Fruit fly (Drosophila melanogaster) whole organism, embryonic: ENCODE results near the gene CG7987.

Source experiments
- CG10267 ChIP-seq: fragments of 200-800 bp; sonication (Bioruptor generic); optimal IDR thresholded peaks from 2 replicates; lab custom pipeline; 2018; ENCODE audit warnings: missing biosample characterization, mild to moderate bottlenecking, missing genetic modification characterization, moderate library complexity
- CG10431 ChIP-seq: fragments of 200-800 bp; sonication (Bioruptor generic); optimal IDR thresholded peaks from 3 replicates; lab custom pipeline; 2018; ENCODE audit warnings: missing biosample characterization, mild to moderate bottlenecking, missing genetic modification characterization
- CG11560 ChIP-seq: fragments of 200-800 bp; sonication (Bioruptor generic); IDR thresholded peaks from 3 replicates; pipeline ENCODE4 v1.3.6; 2022; ENCODE audit warnings: missing biosample characterization, missing genetic modification characterization
- CG12299 ChIP-seq: fragments of 200-800 bp; sonication (Bioruptor generic); optimal IDR thresholded peaks from 2 replicates; lab custom pipeline; 2018; ENCODE audit warnings: missing biosample characterization, mild to moderate bottlenecking, missing genetic modification characterization
- CG13287 ChIP-seq: fragments of 200-800 bp; sonication (Bioruptor generic); IDR thresholded peaks from 2 replicates; pipeline ENCODE4 v1.3.6; 2022; ENCODE audit warnings: missing biosample characterization, missing genetic modification characterization; ENCODE audit not compliant: partially characterized antibody
- CG14441 ChIP-seq: fragments of 200-800 bp; sonication (Bioruptor generic); IDR thresholded peaks from 2 replicates; pipeline ENCODE4 v1.3.6; 2022; ENCODE audit warnings: missing biosample characterization, missing genetic modification characterization
- CG14667 ChIP-seq: fragments of 200-800 bp; sonication (Bioruptor generic); IDR thresholded peaks from 2 replicates; pipeline ENCODE4 v1.3.6; 2022; ENCODE audit warnings: missing biosample characterization, missing genetic modification characterization
- CG17385 ChIP-seq: fragments of 200-800 bp; sonication (Bioruptor generic); optimal IDR thresholded peaks from 3 replicates; lab custom pipeline; 2018; ENCODE audit warnings: missing biosample characterization, mild to moderate bottlenecking, missing genetic modification characterization
- CG1832 ChIP-seq: fragments of 200-800 bp; sonication (Bioruptor generic); optimal IDR thresholded peaks from 2 replicates; lab custom pipeline; 2017; ENCODE audit warnings: missing biosample characterization, mild to moderate bottlenecking, missing genetic modification characterization, inconsistent platforms
- CG2120 ChIP-seq: fragments of 200-800 bp; sonication (Bioruptor generic); optimal IDR thresholded peaks from 3 replicates; lab custom pipeline; 2016; ENCODE audit warnings: missing biosample characterization, missing genetic modification characterization
- CG30403 ChIP-seq: fragments of 200-800 bp; sonication (Bioruptor generic); optimal IDR thresholded peaks from 3 replicates; lab custom pipeline; 2016; ENCODE audit warnings: missing biosample characterization, missing genetic modification characterization
- CG33213 ChIP-seq: fragments of 200-800 bp; sonication (Bioruptor generic); optimal IDR thresholded peaks from 3 replicates; lab custom pipeline; 2016; ENCODE audit warnings: missing biosample characterization, missing genetic modification characterization
- CG3995 ChIP-seq: fragments of 200-800 bp; sonication (Bioruptor generic); optimal IDR thresholded peaks from 3 replicates; lab custom pipeline; 2016; ENCODE audit warnings: missing biosample characterization, missing genetic modification characterization
- CG4424 ChIP-seq: fragments of 200-800 bp; sonication (Bioruptor generic); optimal IDR thresholded peaks from 3 replicates; lab custom pipeline; 2016; ENCODE audit warnings: missing biosample characterization, missing genetic modification characterization
- CG6813 ChIP-seq: fragments of 200-800 bp; sonication (Bioruptor generic); optimal IDR thresholded peaks from 2 replicates; lab custom pipeline; 2017; ENCODE audit warnings: missing biosample characterization, missing genetic modification characterization, mild to moderate bottlenecking, moderate library complexity, missing genetic modification reagents
- Dip2 ChIP-seq: fragments of 200-800 bp; sonication (Bioruptor generic); IDR thresholded peaks from 2 replicates; pipeline ENCODE4 v1.3.6; 2022; ENCODE audit warnings: missing biosample characterization, missing genetic modification characterization
- Doc3 ChIP-seq: fragments of 200-800 bp; sonication (Bioruptor generic); IDR thresholded peaks from 3 replicates; pipeline ENCODE4 v1.3.6; 2022; ENCODE audit warnings: missing biosample characterization, missing genetic modification characterization; ENCODE audit not compliant: partially characterized antibody
- Elba2 ChIP-seq: fragments of 200-800 bp; sonication (Bioruptor generic); optimal IDR thresholded peaks from 3 replicates; lab custom pipeline; 2016; ENCODE audit warnings: missing biosample characterization, missing genetic modification characterization
- Fer1 ChIP-seq: fragments of 200-800 bp; sonication (Bioruptor generic); optimal IDR thresholded peaks from 2 replicates; lab custom pipeline; 2017; ENCODE audit warnings: missing biosample characterization, mild to moderate bottlenecking, missing genetic modification characterization
- Fer3 ChIP-seq: fragments of 200-800 bp; sonication (Bioruptor generic); optimal IDR thresholded peaks from 2 replicates; lab custom pipeline; 2018; ENCODE audit warnings: missing biosample characterization, mild to moderate bottlenecking, missing genetic modification characterization, moderate library complexity
- Gsc ChIP-seq: fragments of 200-800 bp; sonication (Bioruptor generic); IDR thresholded peaks from 2 replicates; pipeline ENCODE4 v1.3.6; 2022; ENCODE audit warnings: missing biosample characterization, missing genetic modification characterization
- Gug ChIP-seq: fragments of 200-800 bp; sonication (Bioruptor generic); IDR thresholded peaks from 4 replicates; pipeline ENCODE4 v1.3.6; 2022; ENCODE audit warnings: missing biosample characterization, missing genetic modification characterization
- HLHmδ ChIP-seq: fragments of 200-800 bp; sonication (Bioruptor generic); optimal IDR thresholded peaks from 2 replicates; lab custom pipeline; 2018; ENCODE audit warnings: missing biosample characterization, mild to moderate bottlenecking, missing genetic modification characterization, moderate library complexity
- Hey ChIP-seq: fragments of 200-800 bp; sonication (Bioruptor generic); optimal IDR thresholded peaks from 3 replicates; lab custom pipeline; 2018; ENCODE audit warnings: missing biosample characterization, mild to moderate bottlenecking, missing genetic modification characterization
- Kr ChIP-seq: fragments of 200-800 bp; sonication (Bioruptor generic); optimal IDR thresholded peaks from 2 replicates; lab custom pipeline; 2017; ENCODE audit warnings: missing biosample characterization, mild to moderate bottlenecking, missing genetic modification characterization
- Lpt ChIP-seq: fragments of >200 bp; optimal IDR thresholded peaks from 2 replicates; lab custom pipeline; 2018; ENCODE audit warnings: missing biosample characterization, missing genetic modification characterization
- Med ChIP-seq: fragments of 200-800 bp; sonication (Bioruptor generic); peaks from one replicate; lab custom pipeline; 2016; ENCODE audit warnings: missing biosample characterization, missing genetic modification characterization, mild to moderate bottlenecking, inconsistent platforms, moderate library complexity
- Mes4 ChIP-seq: fragments of 200-800 bp; sonication (Bioruptor generic); optimal IDR thresholded peaks from 2 replicates; lab custom pipeline; 2016; ENCODE audit warnings: missing biosample characterization, missing genetic modification characterization
- Neu2 ChIP-seq: fragments of 200-800 bp; sonication (Bioruptor generic); optimal IDR thresholded peaks from 3 replicates; lab custom pipeline; 2016; ENCODE audit warnings: missing biosample characterization, missing genetic modification characterization, borderline replicate concordance
- Nf-YB ChIP-seq: fragments of 200-800 bp; sonication (Bioruptor generic); optimal IDR thresholded peaks from 3 replicates; lab custom pipeline; 2019; ENCODE audit warnings: missing biosample characterization, mild to moderate bottlenecking, missing genetic modification characterization, moderate library complexity
- aop ChIP-seq: fragments of 200-800 bp; sonication (Bioruptor generic); IDR thresholded peaks from 2 replicates; pipeline ENCODE4 v1.3.6; 2022; ENCODE audit warnings: missing biosample characterization, missing genetic modification characterization
- ara ChIP-seq: fragments of 200-800 bp; sonication (Bioruptor generic); IDR thresholded peaks from 2 replicates; pipeline ENCODE4 v1.3.6; 2022; ENCODE audit warnings: missing biosample characterization, missing genetic modification characterization
- cas ChIP-seq: fragments of 200-800 bp; sonication (Bioruptor generic); IDR thresholded peaks from 2 replicates; pipeline ENCODE4 v1.3.6; 2022; ENCODE audit warnings: missing biosample characterization, missing genetic modification characterization
- cwo ChIP-seq: fragments of 200-800 bp; sonication (Bioruptor generic); optimal IDR thresholded peaks from 3 replicates; lab custom pipeline; 2017; ENCODE audit warnings: missing biosample characterization, missing genetic modification characterization, mild to moderate bottlenecking, moderate library complexity, missing genetic modification reagents
- dm ChIP-seq: fragments of 200-800 bp; sonication (Bioruptor generic); optimal IDR thresholded peaks from 3 replicates; lab custom pipeline; 2016; ENCODE audit warnings: missing biosample characterization, missing genetic modification characterization
- emc ChIP-seq: fragments of 200-800 bp; sonication (Bioruptor generic); optimal IDR thresholded peaks from 2 replicates; lab custom pipeline; 2016; ENCODE audit warnings: missing biosample characterization, missing genetic modification characterization
- gcm ChIP-seq: fragments of 200-800 bp; sonication (Bioruptor generic); optimal IDR thresholded peaks from 2 replicates; lab custom pipeline; 2019; ENCODE audit warnings: missing biosample characterization, mild to moderate bottlenecking, missing genetic modification characterization, moderate library complexity
- hbn ChIP-seq: fragments of 200-800 bp; sonication (Bioruptor generic); IDR thresholded peaks from 2 replicates; pipeline ENCODE4 v1.3.6; 2022; ENCODE audit warnings: missing biosample characterization, missing genetic modification characterization; ENCODE audit not compliant: partially characterized antibody
- jing ChIP-seq: fragments of 200-800 bp; sonication (Bioruptor generic); optimal IDR thresholded peaks from 2 replicates; lab custom pipeline; 2018; ENCODE audit warnings: missing biosample characterization, mild to moderate bottlenecking, missing genetic modification characterization
- mirr ChIP-seq: fragments of 200-800 bp; sonication (Bioruptor generic); optimal IDR thresholded peaks from 3 replicates; lab custom pipeline; 2018; ENCODE audit warnings: missing biosample characterization, mild to moderate bottlenecking, missing genetic modification characterization
- pita ChIP-seq: fragments of 200-800 bp; sonication (Bioruptor generic); optimal IDR thresholded peaks from 2 replicates; lab custom pipeline; 2017; ENCODE audit warnings: missing biosample characterization, mild to moderate bottlenecking, missing genetic modification characterization
- sd ChIP-seq: fragments of 200-800 bp; sonication (Bioruptor generic); optimal IDR thresholded peaks from 3 replicates; lab custom pipeline; 2018; ENCODE audit warnings: missing biosample characterization, mild to moderate bottlenecking, missing genetic modification characterization, moderate library complexity
- shn ChIP-seq: fragments of 200-800 bp; sonication (Bioruptor generic); optimal IDR thresholded peaks from 3 replicates; lab custom pipeline; 2016; ENCODE audit warnings: missing biosample characterization, missing genetic modification characterization
- slbo ChIP-seq: fragments of 200-800 bp; sonication (Bioruptor generic); IDR thresholded peaks from 2 replicates; pipeline ENCODE4 v1.3.6; 2022; ENCODE audit warnings: missing biosample characterization, missing genetic modification characterization
- sob ChIP-seq: fragments of 200-800 bp; sonication (Bioruptor generic); IDR thresholded peaks from 2 replicates; pipeline ENCODE4 v1.3.6; 2022; ENCODE audit warnings: missing biosample characterization, missing genetic modification characterization
- stwl ChIP-seq: fragments of 200-800 bp; sonication (Bioruptor generic); optimal IDR thresholded peaks from 3 replicates; lab custom pipeline; 2018; ENCODE audit warnings: missing biosample characterization, mild to moderate bottlenecking, missing genetic modification characterization, moderate library complexity
- tap ChIP-seq: fragments of 200-800 bp; optimal IDR thresholded peaks from 3 replicates; lab custom pipeline; 2019; ENCODE audit warnings: missing biosample characterization, mild to moderate bottlenecking, missing genetic modification characterization, moderate library complexity
- tll ChIP-seq, 2 experiments: fragments of 200-800 bp in 1 of 2; fragments of >200 bp in 1 of 2; sonication (Bioruptor generic) in 1 of 2; optimal IDR thresholded peaks; 2 replicates each; lab custom pipeline; 2017 to 2019; ENCODE audit warnings: missing biosample characterization in 2 of 2, missing genetic modification characterization in 2 of 2, mild to moderate bottlenecking in 1 of 2, moderate library complexity in 1 of 2
- vfl ChIP-seq: fragments of 200-800 bp; sonication (Bioruptor generic); optimal IDR thresholded peaks from 2 replicates; lab custom pipeline; 2016; ENCODE audit warnings: missing biosample characterization, missing genetic modification characterization
- zf30C ChIP-seq: fragments of 200-800 bp; sonication (Bioruptor generic); optimal IDR thresholded peaks from 3 replicates; lab custom pipeline; 2018; ENCODE audit warnings: missing biosample characterization, mild to moderate bottlenecking, missing genetic modification characterization

Gene CG7987

DNA sequence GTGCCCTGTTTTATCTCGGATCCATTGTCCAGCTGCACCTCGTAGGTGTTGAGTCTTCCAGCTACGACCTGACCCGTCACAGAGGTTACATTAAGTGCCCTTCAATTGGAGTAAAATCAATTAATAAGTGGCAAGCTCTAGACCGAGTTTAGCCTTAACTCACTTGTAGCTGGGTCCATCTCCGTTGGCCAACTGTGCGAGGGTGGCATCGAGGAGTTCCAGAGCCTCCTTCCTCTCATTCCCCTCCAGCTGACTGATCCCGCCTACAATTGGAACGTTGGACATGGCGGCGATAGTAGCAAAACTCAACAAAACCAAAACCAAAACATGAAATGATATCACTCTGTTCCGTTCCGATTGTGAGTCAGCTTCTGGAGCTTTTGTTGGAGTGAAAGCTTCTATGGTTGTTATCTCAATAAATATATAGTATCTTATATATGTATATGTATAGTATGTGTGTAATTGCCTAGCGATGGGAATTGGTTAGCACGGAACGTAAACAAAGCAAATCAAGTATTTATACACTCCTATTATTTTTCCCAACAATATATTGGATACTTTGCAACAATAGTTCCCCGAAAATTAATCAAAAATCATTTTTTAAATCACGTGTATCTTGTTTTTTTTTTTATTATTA lies 7.1 kb downstream of the CG7987 start, which contains the start of gene CG8066 (continued):
- TF ChIP-seq hbn (GFP tag; lab: Robert Waterston, UW) (peak; percentile 44), CG10431 (no peak), CG10267 (tag; lab: Kevin White, UChicago) (no peak), gcm (GFP tag; lab: Kevin White, UChicago) (no peak), Fer1 (GFP tag; lab: Kevin White, UChicago) (peak; percentile 44), HLHmδ (GFP tag; lab: Kevin White, UChicago) (no peak), sd (tag; lab: Kevin White, UChicago) (no peak), zf30C (GFP tag; lab: Kevin White, UChicago) (no peak), CG14441 (GFP tag; lab: Robert Waterston, UW) (no peak), Neu2 (GFP tag; lab: Kevin White, UChicago) (no peak), ara (GFP tag; lab: Robert Waterston, UW) (no peak), Gug (GFP tag; lab: Robert Waterston, UW) (no peak), pita (GFP tag; lab: Kevin White, UChicago) (no peak), Gsc (GFP tag; lab: Robert Waterston, UW) (no peak), CG12299 (peak; percentile 8), Lpt (no peak), CG17385 (GFP tag; lab: Kevin White, UChicago) (no peak), tll (GFP tag; optimal IDR thresholded peaks at IDR 0.05; lab: Kevin White, UChicago) (no peak), emc (GFP tag; lab: Kevin White, UChicago) (no peak), slbo (GFP tag; lab: Robert Waterston, UW) (peak; percentile 45; the same call in 1 of the 2 replicates), CG30403 (peak; percentile 16), CG1832 (GFP tag; lab: Kevin White, UChicago) (no peak), mirr (GFP tag; lab: Kevin White, UChicago) (peak; percentile 11), CG11560 (tag; lab: Robert Waterston, UW) (no peak), Kr (no peak), cas (GFP tag; lab: Robert Waterston, UW) (no peak), CG2120 (peak; percentile 46), CG3995 (GFP tag; lab: Kevin White, UChicago) (no peak), Doc3 (GFP tag; lab: Robert Waterston, UW) (peak; percentile 35; the same call in 1 of the 3 replicates), Mes4 (GFP tag; lab: Kevin White, UChicago) (no peak), tap (tag; lab: Kevin White, UChicago) (no peak), sob (GFP tag; lab: Robert Waterston, UW) (0 out of 2 replicates have a peak, but pooled peaks have one; percentile 21), Nf-YB (no peak), aop (GFP tag; lab: Robert Waterston, UW) (no peak), Med (GFP tag; lab: Kevin White, UChicago) (no peak), stwl (tag; lab: Kevin White, UChicago) (no peak), CG6813 (GFP tag; lab: Kevin White, UChicago) (no peak), cwo (GFP tag; lab: Kevin White, UChicago) (no peak), dm (no peak), Hey (tag; lab: Kevin White, UChicago) (no peak), CG14667 (GFP tag; lab: Robert Waterston, UW) (no peak), vfl (no peak), Dip2 (GFP tag; lab: Robert Waterston, UW) (no peak), CG13287 (peak; percentile 64), shn (no peak), Elba2 (GFP tag; lab: Kevin White, UChicago) (no peak), Fer3 (peak; percentile 22), jing (GFP tag; lab: Kevin White, UChicago) (no peak), CG33213 (no peak), CG4424 (GFP tag; lab: Kevin White, UChicago) (no peak)
